Fruit fly (Drosophila melanogaster) whole organism, wandering third instar larva: Measurements from ENCODE around the gene CG8289.
A peak's percentile ranks its signal among the peaks of the same experiment; 100 is the strongest.

Experiments
- Abd-B ChIP-seq: fragments of >200 bp; optimal IDR thresholded peaks from 2 replicates; lab custom pipeline; 2017; ENCODE audit warnings: missing biosample characterization, missing genetic modification characterization
- CG32264 ChIP-seq: fragments of 200-800 bp; sonication (Bioruptor generic); optimal IDR thresholded peaks from 2 replicates; lab custom pipeline; 2016; ENCODE audit warnings: missing biosample characterization, missing genetic modification characterization
- CG9705 ChIP-seq: fragments of 200-800 bp; sonication (Bioruptor generic); optimal IDR thresholded peaks from 2 replicates; lab custom pipeline; 2018; ENCODE audit warnings: missing biosample characterization, mild to moderate bottlenecking, missing genetic modification characterization
- CrebA ChIP-seq: fragments of 200-800 bp; sonication (Bioruptor generic); optimal IDR thresholded peaks from 2 replicates; lab custom pipeline; 2016; ENCODE audit warnings: missing biosample characterization, mild to moderate bottlenecking, missing genetic modification characterization, borderline replicate concordance
- Dfd ChIP-seq: fragments of >200 bp; optimal IDR thresholded peaks from 2 replicates; lab custom pipeline; 2017; ENCODE audit warnings: missing biosample characterization, missing genetic modification characterization
- Dif ChIP-seq: fragments of 200-275, 200-300 bp; sonication (Bioruptor generic); optimal IDR thresholded peaks from 2 replicates; lab custom pipeline; 2018; ENCODE audit warnings: missing biosample characterization, missing genetic modification characterization; ENCODE audit not compliant: partially characterized antibody
- GATAd ChIP-seq: sonication (Bioruptor generic); optimal IDR thresholded peaks from 2 replicates; lab custom pipeline; 2016; ENCODE audit warnings: missing biosample characterization, missing genetic modification characterization
- HLH106 ChIP-seq: fragments of 200-800 bp; optimal IDR thresholded peaks from 3 replicates; lab custom pipeline; 2019; ENCODE audit warnings: missing biosample characterization, mild to moderate bottlenecking, missing genetic modification characterization, moderate library complexity
- Hnf4 ChIP-seq: fragments of 200-800 bp; sonication (Bioruptor generic); optimal IDR thresholded peaks from 2 replicates; lab custom pipeline; 2016; ENCODE audit warnings: missing biosample characterization, mild to moderate bottlenecking, missing genetic modification characterization
- Hr78 ChIP-seq: fragments of >200 bp; optimal IDR thresholded peaks from 2 replicates; lab custom pipeline; 2017; ENCODE audit warnings: missing biosample characterization, missing genetic modification characterization
- Hr83 ChIP-seq: fragments of 200-300 bp; sonication (Bioruptor generic); optimal IDR thresholded peaks from 2 replicates; lab custom pipeline; 2016; ENCODE audit warnings: missing biosample characterization, mild to moderate bottlenecking, missing genetic modification characterization, moderate library complexity; ENCODE audit not compliant: poor library complexity, severe bottlenecking
- Jra ChIP-seq: sonication (Bioruptor generic); optimal IDR thresholded peaks from 2 replicates; lab custom pipeline; 2016; ENCODE audit warnings: missing biosample characterization, missing genetic modification characterization
- Mio ChIP-seq: sonication (Bioruptor generic); optimal IDR thresholded peaks from 2 replicates; lab custom pipeline; 2016; ENCODE audit warnings: missing biosample characterization, missing genetic modification characterization
- Myc ChIP-seq: fragments of >200 bp; optimal IDR thresholded peaks from 2 replicates; lab custom pipeline; 2017
- N ChIP-seq: fragments of >200 bp; optimal IDR thresholded peaks from 2 replicates; lab custom pipeline; 2018; ENCODE audit warnings: missing biosample characterization, missing external identifiers, missing genetic modification characterization
- OdsH ChIP-seq: fragments of 200-800 bp; sonication (Bioruptor generic); optimal IDR thresholded peaks from 2 replicates; lab custom pipeline; 2016; ENCODE audit warnings: missing biosample characterization, mild to moderate bottlenecking, missing genetic modification characterization
- Rel ChIP-seq, 2 experiments: fragments of 200-800 bp; sonication (Bioruptor generic) in 1 of 2; optimal IDR thresholded peaks; 2 replicates in 1 of 2; 3 replicates in 1 of 2; lab custom pipeline; 2016 to 2019; ENCODE audit warnings: mild to moderate bottlenecking in 2 of 2, missing biosample characterization in 2 of 2, missing genetic modification characterization in 2 of 2, moderate library complexity in 1 of 2
- Sp1 ChIP-seq: fragments of 200-800 bp; sonication (Bioruptor generic); optimal IDR thresholded peaks from 3 replicates; lab custom pipeline; 2019; ENCODE audit warnings: missing biosample characterization, mild to moderate bottlenecking, missing genetic modification characterization, moderate library complexity
- Vsx2 ChIP-seq: fragments of 200-300, 225-300 bp; sonication (Bioruptor generic); optimal IDR thresholded peaks from 2 replicates; lab custom pipeline; 2018; ENCODE audit warnings: missing biosample characterization, missing genetic modification characterization; ENCODE audit not compliant: partially characterized antibody
- br ChIP-seq: fragments of 200-800 bp; sonication (Bioruptor generic); optimal IDR thresholded peaks from 2 replicates; lab custom pipeline; 2016; ENCODE audit warnings: missing biosample characterization, missing genetic modification characterization
- brk ChIP-seq: fragments of 200-800 bp; sonication (Bioruptor generic); optimal IDR thresholded peaks from 2 replicates; lab custom pipeline; 2016; ENCODE audit warnings: missing biosample characterization, mild to moderate bottlenecking, missing genetic modification characterization
- dl ChIP-seq, 2 experiments: fragments of 175-275, 200-275 bp in 1 of 2; fragments of 200-275 bp in 1 of 2; sonication (Bioruptor generic); optimal IDR thresholded peaks; lab custom pipeline; 2018; ENCODE audit warnings: mild to moderate bottlenecking in 2 of 2, missing biosample characterization in 2 of 2, missing genetic modification characterization in 2 of 2, moderate library complexity in 2 of 2; ENCODE audit not compliant: partially characterized antibody in 2 of 2, insufficient read depth in 1 of 2
- dmrt93B ChIP-seq: fragments of 200-800 bp; sonication (Bioruptor generic); optimal IDR thresholded peaks from 2 replicates; lab custom pipeline; 2018; ENCODE audit warnings: missing biosample characterization, mild to moderate bottlenecking, missing genetic modification characterization
- dsf ChIP-seq: sonication (Bioruptor generic); optimal IDR thresholded peaks from 2 replicates; lab custom pipeline; 2016; ENCODE audit warnings: missing biosample characterization, missing genetic modification characterization, borderline replicate concordance
- ey ChIP-seq: fragments of 200-800 bp; sonication (Bioruptor generic); optimal IDR thresholded peaks from 2 replicates; lab custom pipeline; 2016; ENCODE audit warnings: missing biosample characterization, missing genetic modification characterization
- foxo ChIP-seq, 2 experiments: fragments of 200-800 bp; sonication (Bioruptor generic); optimal IDR thresholded peaks; 2 replicates in 1 of 2; 3 replicates in 1 of 2; lab custom pipeline; 2016 to 2017; ENCODE audit warnings: missing biosample characterization in 2 of 2, missing genetic modification characterization in 2 of 2
- fru ChIP-seq: fragments of 200-800 bp; sonication (Bioruptor generic); optimal IDR thresholded peaks from 3 replicates; lab custom pipeline; 2016; ENCODE audit warnings: missing biosample characterization, mild to moderate bottlenecking, missing genetic modification characterization
- h ChIP-seq: fragments of 200-800 bp; sonication (Bioruptor generic); optimal IDR thresholded peaks from 3 replicates; lab custom pipeline; 2016; ENCODE audit warnings: missing biosample characterization, mild to moderate bottlenecking, missing genetic modification characterization
- jim ChIP-seq: fragments of 175-275, 200-325 bp; sonication (Bioruptor generic); optimal IDR thresholded peaks from 2 replicates; lab custom pipeline; 2016; ENCODE audit warnings: missing biosample characterization, mild to moderate bottlenecking, missing genetic modification characterization
- lola ChIP-seq: fragments of >200 bp; optimal IDR thresholded peaks from 2 replicates; lab custom pipeline; 2017; ENCODE audit warnings: missing biosample characterization, missing genetic modification characterization
- pan ChIP-seq: fragments of >200 bp; optimal IDR thresholded peaks from 2 replicates; lab custom pipeline; 2017
- psq ChIP-seq: fragments of 200-800 bp; sonication (Bioruptor generic); optimal IDR thresholded peaks from 3 replicates; lab custom pipeline; 2017; ENCODE audit warnings: missing biosample characterization, mild to moderate bottlenecking, missing genetic modification characterization, moderate library complexity
- rgr ChIP-seq: fragments of 200-800 bp; sonication (Bioruptor generic); optimal IDR thresholded peaks from 3 replicates; lab custom pipeline; 2016; ENCODE audit warnings: missing biosample characterization, mild to moderate bottlenecking, missing genetic modification characterization
- sage ChIP-seq: fragments of 200-800 bp; sonication (Bioruptor generic); optimal IDR thresholded peaks from 2 replicates; lab custom pipeline; 2016; ENCODE audit warnings: missing biosample characterization, mild to moderate bottlenecking, missing genetic modification characterization
- sv ChIP-seq: fragments of 200-800 bp; sonication (Bioruptor generic); optimal IDR thresholded peaks from 3 replicates; lab custom pipeline; 2016; ENCODE audit warnings: missing biosample characterization, missing genetic modification characterization
- tai ChIP-seq: sonication (Bioruptor generic); optimal IDR thresholded peaks from 2 replicates; lab custom pipeline; 2016; ENCODE audit warnings: missing biosample characterization, missing genetic modification characterization
- usp ChIP-seq: fragments of >200 bp; optimal IDR thresholded peaks from 2 replicates; lab custom pipeline; 2017; ENCODE audit warnings: missing biosample characterization, missing genetic modification characterization
- woc ChIP-seq: sonication (Bioruptor generic); optimal IDR thresholded peaks from 2 replicates; lab custom pipeline; 2016; ENCODE audit warnings: missing biosample characterization, mild to moderate bottlenecking, missing genetic modification characterization

The CG8289 gene

DNA sequence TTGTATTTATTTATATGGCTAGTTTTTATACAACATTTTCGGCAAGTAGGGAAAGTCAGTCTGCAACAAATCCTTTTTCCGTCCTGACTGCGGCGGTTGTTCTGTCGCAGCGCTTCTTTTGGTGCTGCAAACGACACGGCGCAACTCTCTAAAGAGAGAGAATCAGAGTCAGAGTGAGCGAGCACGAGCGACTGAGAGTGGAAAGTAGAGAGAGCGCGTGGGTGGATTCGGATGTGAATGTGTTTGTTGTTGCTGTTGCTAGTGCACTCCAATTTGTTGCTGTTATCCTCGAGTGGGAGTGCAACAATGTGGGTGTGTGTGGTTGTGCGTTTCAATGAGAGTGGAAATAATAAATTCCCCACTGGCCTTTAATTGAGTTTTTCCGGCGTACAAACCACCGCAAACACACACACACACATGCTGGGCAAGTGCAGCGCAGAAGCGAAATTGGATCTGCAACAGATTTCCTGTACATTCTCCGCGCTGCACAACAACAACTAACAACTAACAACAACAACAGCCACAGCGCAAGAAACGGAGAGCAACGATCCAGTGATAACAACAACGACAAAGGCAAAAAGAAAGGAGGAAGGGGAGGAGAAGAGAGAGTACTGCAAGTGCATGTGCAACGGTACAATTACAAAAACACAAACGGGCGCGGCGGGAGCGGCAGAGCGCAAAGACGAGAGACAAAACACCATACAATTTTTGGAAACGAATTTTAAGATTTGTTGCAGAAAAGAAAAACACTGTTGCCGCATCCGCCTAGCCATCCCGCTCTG is 15.6 kb upstream of the CG8289 start:
- peak; percentile 37 to 73 for TF ChIP-seq dl (GFP tag; optimal IDR thresholded peaks at IDR 0.05; lab: Kevin White, UChicago; ENCODE audit: insufficient read depth in 1 of 2, partially characterized antibody in 2 of 2)
- no peak for TF ChIP-seq fru (GFP tag; lab: Kevin White, UChicago)
- no peak for TF ChIP-seq Hr83 (GFP tag; lab: Kevin White, UChicago)
- TF ChIP-seq Dif = peak; percentile 71

DNA sequence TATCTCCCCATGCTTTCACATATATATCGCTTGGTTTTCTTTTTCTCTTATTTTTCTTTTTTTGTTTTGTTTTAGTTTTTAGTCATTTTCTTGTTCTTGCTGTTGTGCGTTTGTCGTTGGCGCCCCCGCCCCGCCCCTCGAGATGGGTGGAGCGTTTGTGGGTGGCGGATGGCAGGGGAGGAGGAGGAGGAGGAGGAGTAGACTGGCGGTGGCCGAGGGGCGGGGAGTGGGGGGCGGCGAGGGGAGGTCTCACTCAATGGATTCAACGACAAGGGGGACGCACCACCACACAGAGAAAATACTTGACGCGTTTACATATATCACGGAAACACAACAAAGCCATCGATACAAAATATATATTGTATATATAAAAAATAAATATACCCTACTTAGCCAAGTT is 5.0 kb upstream of the CG8289 start:
- TF ChIP-seq ey (GFP tag; lab: Kevin White, UChicago) (no peak), CG32264 (GFP tag; lab: Kevin White, UChicago) (no peak), sage (GFP tag; lab: Kevin White, UChicago) (no peak), woc (no peak), sv (GFP tag; lab: Kevin White, UChicago) (no peak), Dif (no peak), jim (GFP tag; lab: Kevin White, UChicago) (no peak), Mio (GFP tag; lab: Kevin White, UChicago) (no peak), Rel (GFP tag; optimal IDR thresholded peaks at IDR 0.05; lab: Kevin White, UChicago) (no peak), Rel (tag; optimal IDR thresholded peaks at IDR 0.05; lab: Kevin White, UChicago) (no peak), CG9705 (no peak), GATAd (GFP tag; lab: Kevin White, UChicago) (no peak)

DNA sequence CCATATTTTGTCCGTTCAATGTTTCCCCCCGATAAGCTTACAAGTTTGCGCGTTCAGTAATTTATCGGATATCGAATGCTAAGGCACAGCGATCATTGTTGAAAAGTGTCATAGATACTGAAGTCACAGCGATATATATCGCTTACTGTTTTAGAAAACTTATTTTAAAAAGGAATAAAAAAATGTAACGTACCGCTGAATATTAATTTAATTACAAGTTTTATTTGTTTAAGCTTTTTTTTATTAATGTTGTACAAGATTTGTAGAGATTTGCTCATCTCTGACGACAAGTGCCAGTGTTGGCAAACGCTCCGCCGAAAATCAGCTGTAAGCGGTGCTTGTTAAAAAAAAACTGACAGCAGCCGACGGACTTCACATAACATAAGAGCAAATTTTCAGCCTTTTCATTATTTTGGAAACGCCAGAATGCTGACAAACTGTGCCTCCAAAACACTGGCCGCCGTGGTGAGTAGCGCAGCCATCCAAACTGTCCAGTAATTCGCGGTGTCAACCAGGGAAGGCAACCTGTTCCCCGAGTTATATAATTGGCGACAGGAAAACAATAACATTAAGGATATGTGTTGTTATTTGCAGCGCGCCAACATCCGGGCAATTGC is 3.7 kb downstream of the CG8289 start, which contains the start of the genes corolla and ND-24:
TSS of gene corolla (minus strand) at position 52 of the 617 bp plus-strand sequence.
TSS of gene ND-24 (plus strand) at position 94 of the 617 bp plus-strand sequence.
- TF ChIP-seq Dfd = no peak
- peak; percentile 87 for TF ChIP-seq h (GFP tag; lab: Kevin White, UChicago)
- peak; percentile 70 for TF ChIP-seq GATAd (GFP tag; lab: Kevin White, UChicago)
- peak; percentile 81 for TF ChIP-seq ey (GFP tag; lab: Kevin White, UChicago)
- TF ChIP-seq Jra (GFP tag; lab: Kevin White, UChicago) = peak; percentile 87
- TF ChIP-seq Myc (lab: Kevin White, UChicago) = peak; percentile 43
- no peak for TF ChIP-seq CrebA
- peak; percentile 85 for TF ChIP-seq rgr (GFP tag; lab: Kevin White, UChicago)
- TF ChIP-seq psq = peak; percentile 72
- no peak for TF ChIP-seq usp (GFP tag; lab: Kevin White, UChicago)
- TF ChIP-seq woc = peak; percentile 89
- no peak for TF ChIP-seq Hr78
- no peak for TF ChIP-seq N (GFP tag; lab: Kevin White, UChicago)
- TF ChIP-seq Sp1 (GFP tag; lab: Kevin White, UChicago) = peak; percentile 67
- TF ChIP-seq sv (GFP tag; lab: Kevin White, UChicago) = peak; percentile 81
- peak; percentile 64 for TF ChIP-seq HLH106 (tag; lab: Kevin White, UChicago)
- TF ChIP-seq jim (GFP tag; lab: Kevin White, UChicago) = no peak
- peak; percentile 83 for TF ChIP-seq fru (GFP tag; lab: Kevin White, UChicago)
- TF ChIP-seq foxo (GFP tag; optimal IDR thresholded peaks at IDR 0.05; lab: Kevin White, UChicago) = peak in 1 of 2 experiments; percentile 86
- TF ChIP-seq brk (GFP tag; lab: Kevin White, UChicago) = no peak
- TF ChIP-seq tai = no peak
- TF ChIP-seq Hnf4 (GFP tag; lab: Kevin White, UChicago) = peak; percentile 92
- no peak for TF ChIP-seq dmrt93B (GFP tag; lab: Kevin White, UChicago)
- peak; percentile 33 for TF ChIP-seq Mio (GFP tag; lab: Kevin White, UChicago)
- TF ChIP-seq Abd-B (GFP tag; lab: Kevin White, UChicago) = no peak
- no peak for TF ChIP-seq pan (lab: Kevin White, UChicago)
- no peak for TF ChIP-seq br (GFP tag; lab: Kevin White, UChicago)
- peak; percentile 43 for TF ChIP-seq CG32264 (GFP tag; lab: Kevin White, UChicago)
- TF ChIP-seq Hr83 (GFP tag; lab: Kevin White, UChicago) = no peak
- no peak for TF ChIP-seq dl (GFP tag; optimal IDR thresholded peaks at IDR 0.05; lab: Kevin White, UChicago; ENCODE audit: insufficient read depth in 1 of 2, partially characterized antibody in 2 of 2)
- TF ChIP-seq OdsH = peak; percentile 77
- TF ChIP-seq sage (GFP tag; lab: Kevin White, UChicago) = no peak
- TF ChIP-seq dsf (GFP tag; lab: Kevin White, UChicago) = peak; percentile 74
- TF ChIP-seq Dif = no peak
- no peak for TF ChIP-seq Vsx2 (GFP tag; lab: Kevin White, UChicago)
- no peak for TF ChIP-seq Rel (GFP tag; optimal IDR thresholded peaks at IDR 0.05; lab: Kevin White, UChicago)
- peak; percentile 53 for TF ChIP-seq Rel (tag; optimal IDR thresholded peaks at IDR 0.05; lab: Kevin White, UChicago)
- TF ChIP-seq CG9705 = peak; percentile 28
- TF ChIP-seq lola (GFP tag; lab: Kevin White, UChicago) = no peak
